Worm (Caenorhabditis elegans): ENCODE measurements around the gene cid-1.

DNA sequence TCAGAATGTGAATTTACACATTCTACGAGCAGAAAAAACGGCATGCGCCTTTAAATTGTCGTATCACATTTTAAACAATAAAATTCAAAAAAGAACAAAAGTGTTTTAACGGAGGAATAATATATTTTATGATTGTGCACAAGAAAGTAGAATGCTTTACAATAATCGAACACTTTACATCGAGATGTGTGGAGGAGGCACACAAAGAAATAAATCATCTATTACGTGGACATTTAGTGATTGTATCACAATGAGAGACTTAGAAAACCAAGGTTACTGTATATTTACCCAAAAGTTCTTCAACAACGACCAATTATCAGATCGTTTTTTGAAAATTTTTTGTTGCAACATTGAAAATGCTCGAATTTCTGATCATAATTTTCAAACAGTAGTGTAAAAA lies 36.5 kb downstream of the cid-1 start:
- TF ChIP-seq ceh-82 (tag; optimal IDR thresholded peaks at IDR 0.05), result no peak
- no peak for TF ChIP-seq ztf-11 (tag; optimal IDR thresholded peaks at IDR 0.05)
- TF ChIP-seq unc-62 (GFP tag; optimal IDR thresholded peaks at IDR 0.05), result no peak
- no peak for TF ChIP-seq nhr-12 (tag; optimal IDR thresholded peaks at IDR 0.05)
- TF ChIP-seq nhr-11 (tag; optimal IDR thresholded peaks at IDR 0.05), result no peak
- no peak for TF ChIP-seq nhr-25 (tag; optimal IDR thresholded peaks at IDR 0.05)
- TF ChIP-seq lsy-12 (tag; optimal IDR thresholded peaks at IDR 0.05), result no peak
- TF ChIP-seq pha-4 (tag; optimal IDR thresholded peaks at IDR 0.05), result peak; percentile 15
- no peak for TF ChIP-seq egl-27 (tag; optimal IDR thresholded peaks at IDR 0.05)
- no peak for TF ChIP-seq mdl-1 (tag; optimal IDR thresholded peaks at IDR 0.05)
- no peak for TF ChIP-seq ama-1 (optimal IDR thresholded peaks at IDR 0.05)
- TF ChIP-seq fos-1 (tag; optimal IDR thresholded peaks at IDR 0.05), result no peak
- no peak for TF ChIP-seq pqm-1 (tag; optimal IDR thresholded peaks at IDR 0.05)

Measured in whole organism, L3 larva.